Worm (Caenorhabditis elegans): ENCODE results near the gene vps-15.

Gene vps-15

ce11 chrII:11915770-11916554 lies at the start of gene vps-15, which contains the start of gene hmg-12:
Gene vps-15 (minus strand): TSS chrII:11915852.
Gene hmg-12 (plus strand): TSS chrII:11916513.
- TF ChIP-seq cnd-1 (tag; optimal IDR thresholded peaks at IDR 0.05) (no peak), lsy-2 (tag; optimal IDR thresholded peaks at IDR 0.05) (peak; percentile 87)

- no peak for TF ChIP-seq elt-1 (tag; optimal IDR thresholded peaks at IDR 0.05; ENCODE audit: borderline replicate concordance, insufficient read depth)
- no peak for TF ChIP-seq nhr-12 (tag; optimal IDR thresholded peaks at IDR 0.05)
- TF ChIP-seq flh-1 (GFP tag; optimal IDR thresholded peaks at IDR 0.05), result no peak
- no peak for TF ChIP-seq nhr-237 (tag; optimal IDR thresholded peaks at IDR 0.05)
Measured at ce11 chrII:11964847-11965246, 49.2 kb upstream of the vps-15 start.

ce11 chrII:11963132-11963630 lies 47.5 kb upstream of the vps-15 start:
- TF ChIP-seq nhr-237 (tag; optimal IDR thresholded peaks at IDR 0.05) (no peak), zip-8 (tag; optimal IDR thresholded peaks at IDR 0.05) (no peak), ham-2 (GFP tag; optimal IDR thresholded peaks at IDR 0.05) (no peak), mab-5 (tag; optimal IDR thresholded peaks at IDR 0.05) (no peak)

ce11 chrII:11962083-11962482 lies 46.4 kb upstream of the vps-15 start, which contains the start of the genes W03C9.1 and W03C9.2:
Gene W03C9.1 (minus strand): TSS chrII:11962128.
Gene W03C9.2 (plus strand): TSS chrII:11962368.
- TF ChIP-seq cnd-1 (tag; optimal IDR thresholded peaks at IDR 0.05) (no peak), elt-1 (tag; optimal IDR thresholded peaks at IDR 0.05; ENCODE audit: borderline replicate concordance, insufficient read depth) (no peak), pha-4 (tag; optimal IDR thresholded peaks at IDR 0.05) (no peak), M03D4.4 (tag; optimal IDR thresholded peaks at IDR 0.05) (no peak), lsy-2 (tag; optimal IDR thresholded peaks at IDR 0.05) (no peak), nhr-2 (tag; optimal IDR thresholded peaks at IDR 0.05) (no peak), snpc-4 (tag; optimal IDR thresholded peaks at IDR 0.05) (no peak), hlh-1 (tag; optimal IDR thresholded peaks at IDR 0.05) (no peak), nhr-28 (tag; optimal IDR thresholded peaks at IDR 0.05) (no peak), nhr-237 (tag; optimal IDR thresholded peaks at IDR 0.05) (no peak), ceh-43 (GFP tag; optimal IDR thresholded peaks at IDR 0.05) (no peak), lin-13 (tag; optimal IDR thresholded peaks at IDR 0.05) (no peak), ceh-83 (GFP tag; optimal IDR thresholded peaks at IDR 0.05) (no peak), unc-62 (GFP tag; optimal IDR thresholded peaks at IDR 0.05) (no peak), elt-3 (tag; optimal IDR thresholded peaks at IDR 0.05) (no peak), ceh-39 (tag; optimal IDR thresholded peaks at IDR 0.05) (no peak), mab-5 (tag; optimal IDR thresholded peaks at IDR 0.05) (no peak), bed-3 (GFP tag; optimal IDR thresholded peaks at IDR 0.05) (no peak), nhr-12 (tag; optimal IDR thresholded peaks at IDR 0.05) (no peak), tbx-8 (GFP tag; optimal IDR thresholded peaks at IDR 0.05) (no peak)

ce11 chrII:11960596-11961217 lies 45.1 kb upstream of the vps-15 start:
- TF ChIP-seq unc-39 (tag; optimal IDR thresholded peaks at IDR 0.05), result peak; percentile 82
- TF ChIP-seq mab-5 (tag; optimal IDR thresholded peaks at IDR 0.05), result peak; percentile 39
- TF ChIP-seq nhr-28 (tag; optimal IDR thresholded peaks at IDR 0.05), result peak; percentile 77
- no peak for TF ChIP-seq snpc-4 (tag; optimal IDR thresholded peaks at IDR 0.05)
- no peak for TF ChIP-seq ceh-39 (tag; optimal IDR thresholded peaks at IDR 0.05)
- TF ChIP-seq ztf-11 (tag; optimal IDR thresholded peaks at IDR 0.05), result peak; percentile 95
- peak; percentile 99 for TF ChIP-seq bed-3 (GFP tag; optimal IDR thresholded peaks at IDR 0.05)
- TF ChIP-seq nhr-237 (tag; optimal IDR thresholded peaks at IDR 0.05), result peak; percentile 74
- peak; percentile 100 for TF ChIP-seq drap-1 (GFP tag; optimal IDR thresholded peaks at IDR 0.05)
- peak; percentile 63 for TF ChIP-seq nhr-76 (tag; optimal IDR thresholded peaks at IDR 0.05)
- no peak for TF ChIP-seq nhr-2 (tag; optimal IDR thresholded peaks at IDR 0.05)
- peak; percentile 100 for TF ChIP-seq ceh-83 (GFP tag; optimal IDR thresholded peaks at IDR 0.05)
- TF ChIP-seq unc-62 (GFP tag; optimal IDR thresholded peaks at IDR 0.05), result peak; percentile 80
- peak; percentile 56 for TF ChIP-seq blmp-1 (tag; optimal IDR thresholded peaks at IDR 0.05)
- TF ChIP-seq tbx-8 (GFP tag; optimal IDR thresholded peaks at IDR 0.05), result peak; percentile 100
- TF ChIP-seq elt-3 (tag; optimal IDR thresholded peaks at IDR 0.05), result peak; percentile 60
- peak; percentile 57 for TF ChIP-seq nhr-12 (tag; optimal IDR thresholded peaks at IDR 0.05)
- peak; percentile 99 for TF ChIP-seq ceh-43 (GFP tag; optimal IDR thresholded peaks at IDR 0.05)
- peak; percentile 100 for TF ChIP-seq lin-32 (GFP tag; optimal IDR thresholded peaks at IDR 0.05)
- TF ChIP-seq mep-1 (tag; optimal IDR thresholded peaks at IDR 0.05), result peak; percentile 67
- peak; percentile 84 for TF ChIP-seq pha-4 (tag; optimal IDR thresholded peaks at IDR 0.05)
- TF ChIP-seq lsy-2 (tag; optimal IDR thresholded peaks at IDR 0.05), result peak; percentile 68
- peak; percentile 100 for TF ChIP-seq sptf-1 (tag; optimal IDR thresholded peaks at IDR 0.05)
- TF ChIP-seq mls-2 (tag; optimal IDR thresholded peaks at IDR 0.05), result peak; percentile 100
- TF ChIP-seq elt-1 (tag; optimal IDR thresholded peaks at IDR 0.05; ENCODE audit: borderline replicate concordance, insufficient read depth), result peak; percentile 75
- TF ChIP-seq flh-1 (GFP tag; optimal IDR thresholded peaks at IDR 0.05), result peak; percentile 99
- TF ChIP-seq unc-120 (tag; optimal IDR thresholded peaks at IDR 0.05; ENCODE audit: poor library complexity, severe bottlenecking), result peak; percentile 100
- peak; percentile 99 for TF ChIP-seq sem-2 (GFP tag; optimal IDR thresholded peaks at IDR 0.05)
- TF ChIP-seq ces-1 (GFP tag; optimal IDR thresholded peaks at IDR 0.05), result peak; percentile 66
- peak; percentile 88 for TF ChIP-seq lin-13 (tag; optimal IDR thresholded peaks at IDR 0.05)
- no peak for TF ChIP-seq zip-8 (tag; optimal IDR thresholded peaks at IDR 0.05)
- peak; percentile 73 for TF ChIP-seq hlh-1 (tag; optimal IDR thresholded peaks at IDR 0.05)
- TF ChIP-seq M03D4.4 (tag; optimal IDR thresholded peaks at IDR 0.05), result peak; percentile 99
- TF ChIP-seq cnd-1 (tag; optimal IDR thresholded peaks at IDR 0.05), result peak; percentile 99
- TF ChIP-seq ham-2 (GFP tag; optimal IDR thresholded peaks at IDR 0.05), result peak; percentile 100
